Worm (Caenorhabditis elegans) whole organism, L4 larva: Measurements from ENCODE around the gene rfc-4.

Source experiments
- F10B5.3 ChIP-seq: sonication (generic microtip); optimal IDR thresholded peaks from 2 replicates; lab custom pipeline; 2016; ENCODE audit warnings: mild to moderate bottlenecking, missing genetic modification characterization, missing compliant biosample characterization
- F37D6.2 ChIP-seq: sonication (generic microtip); optimal IDR thresholded peaks from 2 replicates; lab custom pipeline; 2016; ENCODE audit warnings: mild to moderate bottlenecking, missing genetic modification characterization, missing compliant biosample characterization
- F44E2.7 ChIP-seq: fragments of 200-800 bp; sonication (Bioruptor generic); IDR thresholded peaks from 2 replicates; pipeline ENCODE4 v2.1.2; 2022; ENCODE audit warnings: missing genetic modification characterization, missing compliant biosample characterization
- F49E8.2 ChIP-seq: sonication (generic microtip); optimal IDR thresholded peaks from 2 replicates; lab custom pipeline; 2016; ENCODE audit warnings: missing compliant biosample characterization, mild to moderate bottlenecking, missing genetic modification characterization, borderline replicate concordance
- T26A8.4 ChIP-seq: fragments of 200-800 bp; sonication (Bioruptor generic); IDR thresholded peaks from 2 replicates; pipeline ENCODE4 v1.3.6; 2022; ENCODE audit warnings: missing genetic modification characterization, missing compliant biosample characterization
- Y105C5A.15 ChIP-seq: fragments of 200-800 bp; sonication (Bioruptor generic); IDR thresholded peaks from 2 replicates; pipeline ENCODE4 v1.3.6; 2022; ENCODE audit warnings: missing genetic modification characterization, missing compliant biosample characterization
- Y48G9A.11 ChIP-seq: fragments of 200-800 bp; sonication (Bioruptor generic); IDR thresholded peaks from 2 replicates; pipeline ENCODE4 v1.3.6; 2022; ENCODE audit warnings: missing genetic modification reagents, missing genetic modification characterization, missing compliant biosample characterization
- aha-1 ChIP-seq: fragments of 150-350 bp; peaks from one replicate; lab custom pipeline; 2014; ENCODE audit warnings: missing biosample characterization, missing genetic modification characterization
- ama-1 ChIP-seq: fragments of 150-350 bp; optimal IDR thresholded peaks from 2 replicates; lab custom pipeline; 2014; ENCODE audit warnings: inconsistent platforms, mixed read lengths
- ceh-82 ChIP-seq: sonication (generic microtip); optimal IDR thresholded peaks from 2 replicates; lab custom pipeline; 2017; ENCODE audit warnings: missing biosample characterization, missing genetic modification characterization
- daf-16 ChIP-seq, 3 experiments: sonication (generic microtip); optimal IDR thresholded peaks; 2 replicates each; lab custom pipeline; 2016 to 2017; ENCODE audit warnings: missing genetic modification characterization in 3 of 3, missing genetic modification reagents in 3 of 3, mild to moderate bottlenecking in 2 of 3, missing compliant biosample characterization in 2 of 3, missing biosample characterization in 1 of 3, moderate library complexity in 1 of 3
- dmd-6 ChIP-seq: fragments of 200-800 bp; sonication (Bioruptor generic); IDR thresholded peaks from 2 replicates; pipeline ENCODE4 v1.3.6; 2022; ENCODE audit warnings: missing genetic modification reagents, missing genetic modification characterization, missing compliant biosample characterization
- dve-1 ChIP-seq: sonication (generic microtip); optimal IDR thresholded peaks from 2 replicates; lab custom pipeline; 2017; ENCODE audit warnings: antibody characterized with exemption, mild to moderate bottlenecking, missing genetic modification characterization, missing compliant biosample characterization; ENCODE audit not compliant: insufficient read depth
- egl-27 ChIP-seq: sonication (generic microtip); optimal IDR thresholded peaks from 3 replicates; lab custom pipeline; 2017; ENCODE audit warnings: missing biosample characterization, missing genetic modification reagents, missing genetic modification characterization
- gei-8 ChIP-seq: fragments of 200-800 bp; sonication (Bioruptor generic); optimal IDR thresholded peaks from 2 replicates; lab custom pipeline; 2018; ENCODE audit warnings: mild to moderate bottlenecking, missing genetic modification characterization, missing compliant biosample characterization
- hlh-11 ChIP-seq: fragments of 200-800 bp; sonication (Bioruptor generic); optimal IDR thresholded peaks from 2 replicates; lab custom pipeline; 2018; ENCODE audit warnings: mild to moderate bottlenecking, missing genetic modification characterization, missing compliant biosample characterization
- hlh-30 ChIP-seq: sonication (generic microtip); optimal IDR thresholded peaks from 2 replicates; lab custom pipeline; 2017; ENCODE audit warnings: antibody characterized with exemption, mild to moderate bottlenecking, missing genetic modification characterization, missing compliant biosample characterization; ENCODE audit not compliant: insufficient read depth
- lin-13 ChIP-seq: fragments of 150-350 bp; optimal IDR thresholded peaks from 2 replicates; lab custom pipeline; 2014; ENCODE audit warnings: missing biosample characterization, missing genetic modification reagents, missing genetic modification characterization
- lin-15B ChIP-seq: fragments of 150-350 bp; sonication (generic microtip); optimal IDR thresholded peaks from 3 replicates; lab custom pipeline; 2014; ENCODE audit warnings: missing biosample characterization, missing genetic modification characterization
- lin-39 ChIP-seq: fragments of 150-350 bp; optimal IDR thresholded peaks from 2 replicates; lab custom pipeline; 2014; ENCODE audit warnings: missing biosample characterization, missing genetic modification reagents, missing genetic modification characterization
- mdl-1 ChIP-seq, 2 experiments: fragments of 150-350 bp in 1 of 2; sonication (generic microtip) in 1 of 2; optimal IDR thresholded peaks; 2 replicates each; lab custom pipeline; 2014 to 2017; ENCODE audit warnings: missing biosample characterization in 2 of 2, missing genetic modification characterization in 2 of 2
- mxl-2 ChIP-seq: fragments of 200-800 bp; sonication (Bioruptor generic); conservative IDR thresholded peaks from 2 replicates; pipeline ENCODE4 v1.3.6; 2022; ENCODE audit warnings: missing genetic modification reagents, missing genetic modification characterization, missing compliant biosample characterization
- nhr-102 ChIP-seq: sonication (generic microtip); optimal IDR thresholded peaks from 2 replicates; lab custom pipeline; 2016; ENCODE audit warnings: mild to moderate bottlenecking, missing genetic modification characterization, moderate library complexity, missing compliant biosample characterization
- nhr-11 ChIP-seq: fragments of 150-350 bp; optimal IDR thresholded peaks from 2 replicates; lab custom pipeline; 2014; ENCODE audit warnings: missing biosample characterization, missing genetic modification characterization
- nhr-111 ChIP-seq: fragments of 200-800 bp; sonication (Bioruptor generic); optimal IDR thresholded peaks from 2 replicates; lab custom pipeline; 2018; ENCODE audit warnings: mild to moderate bottlenecking, missing genetic modification characterization, missing compliant biosample characterization
- nhr-28 ChIP-seq: fragments of 150-350 bp; optimal IDR thresholded peaks from 2 replicates; lab custom pipeline; 2014; ENCODE audit warnings: missing biosample characterization, missing genetic modification characterization
- nhr-42 ChIP-seq: fragments of 200-800 bp; sonication (Bioruptor generic); IDR thresholded peaks from 2 replicates; pipeline ENCODE4 v1.3.6; 2022; ENCODE audit warnings: missing genetic modification characterization, missing compliant biosample characterization
- nhr-48 ChIP-seq: sonication (generic microtip); optimal IDR thresholded peaks from 2 replicates; lab custom pipeline; 2016; ENCODE audit warnings: mild to moderate bottlenecking, missing genetic modification characterization, missing compliant biosample characterization
- nhr-77 ChIP-seq: fragments of 150-350 bp; optimal IDR thresholded peaks from 2 replicates; lab custom pipeline; 2014; ENCODE audit warnings: missing biosample characterization, missing genetic modification characterization
- pha-4 ChIP-seq, 2 experiments: fragments of 150-350 bp in 1 of 2; fragments of 200-800 bp in 1 of 2; sonication (Bioruptor generic) in 1 of 2; IDR thresholded peaks in 1 of 2; optimal IDR thresholded peaks in 1 of 2; 2 replicates each; pipeline versions ENCODE4 v1.3.6 to Lab custom; 2014 to 2022; ENCODE audit warnings: missing genetic modification characterization in 2 of 2, missing genetic modification reagents in 2 of 2, missing biosample characterization in 1 of 2, missing compliant biosample characterization in 1 of 2
- php-3 ChIP-seq: fragments of 200-800 bp; sonication (Bioruptor generic); IDR thresholded peaks from 2 replicates; pipeline ENCODE4 v1.3.6; 2022; ENCODE audit warnings: missing genetic modification reagents, missing genetic modification characterization, missing compliant biosample characterization
- pqm-1 ChIP-seq: sonication (generic microtip); optimal IDR thresholded peaks from 2 replicates; lab custom pipeline; 2017; ENCODE audit warnings: missing biosample characterization, missing genetic modification characterization
- sdz-12 ChIP-seq: fragments of 200-800 bp; sonication (Bioruptor generic); optimal IDR thresholded peaks from 2 replicates; lab custom pipeline; 2018; ENCODE audit warnings: mild to moderate bottlenecking, missing genetic modification characterization, missing compliant biosample characterization
- spr-3 ChIP-seq: fragments of 200-800 bp; sonication (Bioruptor generic); optimal IDR thresholded peaks from 2 replicates; lab custom pipeline; 2018; ENCODE audit warnings: mild to moderate bottlenecking, missing genetic modification characterization, missing compliant biosample characterization
- tra-1 ChIP-seq: fragments of 200-800 bp; sonication (Bioruptor generic); IDR thresholded peaks from 2 replicates; pipeline ENCODE4 v1.3.6; 2022; ENCODE audit warnings: missing genetic modification reagents, missing genetic modification characterization, missing compliant biosample characterization
- unc-130 ChIP-seq: sonication (generic microtip); optimal IDR thresholded peaks from 2 replicates; lab custom pipeline; 2016; ENCODE audit warnings: missing genetic modification reagents, missing genetic modification characterization, missing compliant biosample characterization
- unc-39 ChIP-seq: sonication (generic microtip); optimal IDR thresholded peaks from 2 replicates; lab custom pipeline; 2017; ENCODE audit warnings: missing biosample characterization, missing genetic modification characterization
- zag-1 ChIP-seq: fragments of 150-350 bp; optimal IDR thresholded peaks from 2 replicates; lab custom pipeline; 2014; ENCODE audit warnings: missing biosample characterization, missing genetic modification characterization

rfc-4 gene

DNA sequence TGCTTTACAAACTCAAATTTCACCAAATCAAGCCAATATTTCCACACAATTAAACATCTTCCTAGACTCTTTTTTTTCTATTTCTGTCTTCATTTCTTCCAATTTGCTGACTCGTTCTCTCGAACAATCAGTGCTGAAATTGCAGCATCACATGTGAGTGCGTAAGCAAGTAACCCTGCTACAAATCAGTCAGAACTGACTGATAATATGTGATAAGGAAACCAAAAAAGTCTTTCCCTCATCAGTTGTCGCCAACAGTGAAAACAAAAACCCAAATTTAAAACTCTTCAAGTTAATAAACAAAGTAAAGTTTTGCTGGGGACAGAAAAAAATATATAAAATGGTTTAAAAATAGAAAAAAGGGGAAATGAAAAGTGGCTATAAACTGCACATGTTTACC is 19.4 kb downstream of the rfc-4 start:
- TF ChIP-seq spr-3 (GFP tag; lab: Kevin White, UChicago) (no peak), dve-1 (tag; lab: Kevin White, UChicago) (peak; percentile 71), F49E8.2 (tag; lab: Kevin White, UChicago) (no peak), lin-13 (GFP tag; lab: Kevin White, UChicago) (no peak), ceh-82 (tag; lab: Kevin White, UChicago) (no peak), F10B5.3 (no peak), nhr-111 (GFP tag; lab: Kevin White, UChicago) (no peak), dmd-6 (GFP tag; lab: Robert Waterston, UW) (peak; percentile 66), php-3 (GFP tag; lab: Robert Waterston, UW) (peak; percentile 24; the same call in 1 of the 2 replicates), gei-8 (no peak), mdl-1 (tag; optimal IDR thresholded peaks at IDR 0.05; lab: Kevin White, UChicago) (peak in 1 of 2 experiments; percentile 16), mxl-2 (GFP tag; lab: Robert Waterston, UW) (no peak), F37D6.2 (tag; lab: Kevin White, UChicago) (no peak), ama-1 (lab: Kevin White, UChicago) (no peak), hlh-30 (tag; lab: Kevin White, UChicago) (peak; percentile 30), nhr-77 (tag; lab: Kevin White, UChicago) (peak; percentile 47), T26A8.4 (GFP tag; lab: Robert Waterston, UW) (no peak), pqm-1 (peak; percentile 87), tra-1 (GFP tag; lab: Robert Waterston, UW) (no peak), egl-27 (tag; lab: Kevin White, UChicago) (no peak), unc-39 (tag; lab: Kevin White, UChicago) (no peak), daf-16 (GFP tag; optimal IDR thresholded peaks at IDR 0.05; lab: Kevin White, UChicago) (peak in 1 of 2 experiments; percentile 1), daf-16 (tag; optimal IDR thresholded peaks at IDR 0.05; lab: Kevin White, UChicago) (peak; percentile 80), pha-4 (GFP tag; IDR thresholded peaks at IDR 0.05; lab: Robert Waterston, UW) (no peak), pha-4 (tag; optimal IDR thresholded peaks at IDR 0.05; lab: Kevin White, UChicago) (no peak), sdz-12 (no peak), Y48G9A.11 (GFP tag; lab: Robert Waterston, UW) (no peak), F44E2.7 (GFP tag; lab: Robert Waterston, UW) (no peak), nhr-48 (tag; lab: Kevin White, UChicago) (no peak), nhr-28 (peak; percentile 73), aha-1 (tag; lab: Kevin White, UChicago) (no peak), nhr-42 (GFP tag; lab: Robert Waterston, UW) (no peak), zag-1 (tag; lab: Kevin White, UChicago) (no peak), hlh-11 (tag; lab: Kevin White, UChicago) (peak; percentile 74), nhr-11 (tag; lab: Kevin White, UChicago) (no peak)
- TF ChIP-seq, all 104 proteins: peak for 10

DNA sequence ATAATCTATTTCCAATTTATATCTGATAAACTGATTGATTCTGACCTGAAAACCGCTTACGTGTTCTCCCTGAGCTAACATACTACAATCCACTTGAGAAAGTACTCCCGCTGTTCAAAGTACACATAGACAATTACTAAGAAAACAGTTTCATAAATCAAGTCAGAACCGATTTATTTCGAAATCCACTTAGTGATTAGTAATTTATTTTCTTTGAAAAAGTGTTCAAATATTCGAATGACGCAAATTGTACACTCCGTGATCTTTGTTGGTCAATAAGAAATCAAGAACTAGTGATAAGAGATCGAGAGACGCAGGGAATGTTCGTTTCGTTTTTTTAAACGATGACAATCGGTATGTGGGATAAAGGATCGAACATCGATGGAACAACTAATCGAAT is 20.4 kb downstream of the rfc-4 start:
- TF ChIP-seq pha-4 (GFP tag; IDR thresholded peaks at IDR 0.05; lab: Robert Waterston, UW) (no peak; the same call in 1 of the 2 replicates), pha-4 (tag; optimal IDR thresholded peaks at IDR 0.05; lab: Kevin White, UChicago) (no peak), lin-39 (tag; lab: Kevin White, UChicago) (no peak), Y105C5A.15 (GFP tag; lab: Robert Waterston, UW) (no peak), hlh-11 (tag; lab: Kevin White, UChicago) (peak; percentile 37), lin-15B (tag; lab: Kevin White, UChicago) (no peak), nhr-111 (GFP tag; lab: Kevin White, UChicago) (no peak), dve-1 (tag; lab: Kevin White, UChicago) (peak; percentile 56), aha-1 (tag; lab: Kevin White, UChicago) (peak; percentile 93), dmd-6 (GFP tag; lab: Robert Waterston, UW) (no peak), egl-27 (tag; lab: Kevin White, UChicago) (no peak), daf-16 (GFP tag; optimal IDR thresholded peaks at IDR 0.05; lab: Kevin White, UChicago) (peak in 1 of 2 experiments; percentile 12), daf-16 (tag; optimal IDR thresholded peaks at IDR 0.05; lab: Kevin White, UChicago) (peak; percentile 45), nhr-102 (tag; lab: Kevin White, UChicago) (no peak), unc-130 (no peak)
